Worm (Caenorhabditis elegans): Measurements from ENCODE around the gene glb-31.

DNA sequence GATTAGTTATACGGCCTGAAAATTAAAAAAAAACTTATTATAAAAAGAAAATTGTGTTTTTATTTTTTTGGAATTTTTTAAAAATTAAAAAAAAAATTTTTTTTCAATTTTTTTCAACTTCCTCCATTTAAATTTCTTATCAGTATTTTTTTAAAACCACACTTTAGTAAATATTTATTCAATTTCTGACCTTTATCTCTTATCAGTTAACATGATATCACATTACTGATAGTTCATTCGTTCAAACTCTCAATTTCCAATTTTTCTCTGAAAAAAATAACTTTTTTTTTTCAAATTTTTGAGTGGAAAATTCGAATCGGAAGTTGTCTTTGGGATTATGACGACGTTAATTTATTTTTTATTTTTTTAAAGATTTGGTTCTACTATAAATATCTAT, 3.8 kb downstream of the glb-31 start:
- no peak for TF ChIP-seq hlh-11 (tag; optimal IDR thresholded peaks at IDR 0.05)
- no peak for TF ChIP-seq mep-1 (tag; optimal IDR thresholded peaks at IDR 0.05)
- no peak for TF ChIP-seq arid-1 (GFP tag; conservative IDR thresholded peaks at IDR 0.05)
